Worm (Caenorhabditis elegans) whole organism, L4/young adult: ENCODE measurements around the gene B0035.15.
"Not testable (repeated sequence)": the region's sequence is repeated elsewhere in the genome, so short reads cannot be mapped to it uniquely, and the experiment has no call there.

ENCODE experiments used
- W03F9.2 ChIP-seq: fragments of 150-350 bp; optimal IDR thresholded peaks from 2 replicates; lab custom pipeline; 2014; ENCODE audit warnings: missing biosample characterization, missing genetic modification characterization
- dao-5 ChIP-seq: sonication (generic microtip); optimal IDR thresholded peaks from 2 replicates; lab custom pipeline; 2016; ENCODE audit warnings: missing genotype, missing genetic modification characterization, moderate library complexity, missing compliant biosample characterization
- him-1 ChIP-seq: sonication (generic microtip); optimal IDR thresholded peaks from 2 replicates; lab custom pipeline; 2016; ENCODE audit warnings: missing genotype, missing genetic modification reagents, missing genetic modification characterization, missing compliant biosample characterization

Gene B0035.15

DNA sequence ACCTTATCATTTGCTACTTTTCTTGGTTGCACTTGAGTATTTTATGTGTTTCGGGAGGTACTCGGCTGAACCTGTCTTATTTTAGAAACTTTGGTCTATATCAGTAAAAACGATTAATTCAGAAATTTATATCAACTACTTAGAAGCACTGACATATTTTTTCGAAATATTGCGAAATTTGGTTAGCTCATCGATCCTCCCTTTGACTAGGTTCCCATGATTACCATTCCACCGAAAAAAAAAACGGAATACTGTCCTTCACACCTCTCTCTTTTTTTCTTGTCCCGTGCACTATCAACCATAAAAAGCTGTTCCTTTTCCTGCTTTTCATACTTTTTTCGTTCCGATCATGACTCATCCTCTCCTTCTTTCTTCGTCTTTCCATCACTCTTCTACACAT, 12.8 kb downstream of the B0035.15 start:
- TF ChIP-seq dao-5 = no peak

DNA sequence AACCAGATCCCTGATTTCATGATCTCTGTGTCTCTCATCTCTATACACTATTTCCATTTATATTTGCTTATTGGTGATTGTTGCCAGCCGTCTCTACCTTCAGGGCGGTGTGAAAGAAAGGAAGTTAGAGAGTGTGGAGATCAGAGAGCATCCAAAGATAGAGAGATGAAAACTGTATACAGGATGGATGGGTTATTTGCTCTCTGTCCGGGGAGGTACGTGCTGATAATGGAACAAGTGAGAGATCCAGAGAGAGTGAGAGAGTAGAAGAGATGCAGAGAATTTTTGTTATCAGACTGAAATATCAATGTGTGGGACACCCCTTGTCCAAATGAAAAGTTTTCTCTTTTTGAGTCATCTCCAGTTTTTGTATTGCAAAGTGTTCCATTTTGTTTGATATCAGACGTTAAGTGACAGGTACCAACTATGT, 13.9 kb downstream of the B0035.15 start:
- no peak for TF ChIP-seq him-1 (tag; lab: Kevin White, UChicago)

DNA sequence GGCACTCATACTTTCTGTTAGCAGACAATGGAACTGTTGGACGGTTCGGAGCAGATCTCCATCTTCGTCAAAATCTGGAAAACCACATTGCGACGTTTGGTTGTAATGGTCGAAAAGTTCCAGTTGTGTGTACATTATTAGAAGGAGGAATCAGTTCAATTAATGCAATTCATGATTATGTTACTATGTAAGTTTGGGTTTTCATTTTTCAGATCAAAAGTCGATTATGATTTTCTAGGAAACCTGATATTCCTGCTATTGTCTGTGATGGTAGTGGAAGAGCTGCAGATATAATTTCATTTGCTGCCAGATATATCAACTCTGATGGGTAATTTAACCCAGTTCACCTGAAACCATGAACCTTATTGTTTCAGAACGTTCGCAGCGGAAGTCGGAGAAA, 22.0 kb downstream of the B0035.15 start:
- TF ChIP-seq him-1 (tag; lab: Kevin White, UChicago) = no peak
- no peak for TF ChIP-seq dao-5
- no peak for TF ChIP-seq W03F9.2

DNA sequence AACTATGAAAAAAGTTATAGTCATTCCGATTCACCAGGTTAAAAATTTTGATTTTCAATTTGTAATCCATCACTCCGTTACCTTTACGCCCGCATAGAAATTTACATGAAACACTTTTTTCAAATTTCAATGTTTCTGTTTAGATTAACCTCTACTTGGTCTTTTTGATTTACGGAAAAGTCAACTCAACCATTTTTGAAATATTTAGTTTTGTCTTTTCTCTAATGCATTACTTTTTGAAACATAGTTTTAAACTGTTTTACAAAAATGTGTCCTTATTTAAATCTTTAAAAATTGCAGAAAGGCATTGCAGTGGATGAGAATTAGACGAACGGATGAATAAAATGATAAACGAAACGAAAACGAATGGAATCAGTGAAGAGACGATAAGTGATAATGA, 24.9 kb downstream of the B0035.15 start, which contains the start of gene gtl-2:
gtl-2 (plus strand) TSS at position 301 of the 400 bp plus-strand sequence.
- no peak for TF ChIP-seq W03F9.2
- TF ChIP-seq him-1 (tag; lab: Kevin White, UChicago) = no peak
- no peak for TF ChIP-seq dao-5

DNA sequence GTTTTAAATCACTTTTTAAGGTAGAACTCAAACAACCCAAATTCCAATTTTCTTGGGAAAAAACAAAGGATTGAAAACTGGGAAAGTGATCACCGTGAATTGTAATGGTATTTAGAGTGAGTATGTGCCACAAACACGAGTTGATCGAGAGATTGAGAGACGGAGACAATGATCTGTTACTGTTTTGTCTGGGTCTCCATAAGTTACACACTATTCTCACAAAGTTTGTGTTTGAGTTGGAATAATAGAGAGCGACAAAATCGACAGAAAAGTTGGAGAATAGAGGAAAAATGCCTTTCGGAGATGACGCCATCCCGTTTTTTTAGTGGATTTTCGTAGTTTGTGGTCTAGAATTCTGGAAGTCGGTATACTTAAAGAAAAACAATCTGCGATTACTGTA, 26.8 kb downstream of the B0035.15 start, which contains the start of gene nhr-7:
nhr-7 (minus strand) TSS at position 101 of the 400 bp plus-strand sequence.
- TF ChIP-seq dao-5 (no peak), him-1 (tag; lab: Kevin White, UChicago) (no peak), W03F9.2 (no peak)

DNA sequence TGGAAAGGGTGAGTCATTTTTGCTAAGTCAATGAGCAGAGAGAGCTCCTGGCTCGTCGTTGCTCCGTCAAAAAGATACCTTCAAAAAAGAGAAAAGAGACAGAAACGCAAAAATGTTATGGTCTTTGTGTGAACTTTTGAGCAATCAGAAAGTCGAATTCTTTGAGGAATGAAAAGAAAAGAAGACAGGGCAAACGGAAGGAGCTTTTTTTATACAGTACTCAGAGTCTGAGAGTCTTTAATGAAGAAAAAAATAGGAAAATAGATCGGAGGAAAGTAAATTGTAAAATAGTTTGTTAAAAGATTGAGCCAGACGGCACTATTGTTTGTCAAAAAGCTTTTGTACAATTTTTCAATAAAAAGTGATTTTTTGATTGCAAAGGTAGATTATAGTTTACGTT, 28.6 kb downstream of the B0035.15 start:
- TF ChIP-seq him-1 (tag; lab: Kevin White, UChicago) (no peak), W03F9.2 (no peak), dao-5 (no peak)

DNA sequence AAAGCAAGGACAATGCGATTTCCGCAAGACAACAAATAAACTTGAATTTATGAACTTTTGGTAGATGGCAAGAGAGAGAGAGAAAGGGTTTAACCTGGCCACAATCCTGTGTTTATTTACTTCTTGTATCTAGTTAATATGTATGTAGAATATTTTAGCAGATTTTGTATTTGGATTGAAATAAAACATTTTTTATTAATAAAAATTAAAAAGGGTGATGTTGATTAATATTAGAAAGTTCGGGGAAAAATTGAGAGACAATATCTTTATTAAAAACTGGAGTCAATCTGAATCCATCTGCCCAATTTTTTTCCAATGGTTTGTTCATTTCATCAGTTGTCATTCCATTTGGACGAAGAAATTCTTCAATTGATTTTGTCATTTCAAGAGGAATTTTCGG, 32.0 kb downstream of the B0035.15 start, which contains the start of gene col-127:
col-127 (minus strand) TSS at position 101 of the 400 bp plus-strand sequence.
- TF ChIP-seq W03F9.2 (no peak), him-1 (tag; lab: Kevin White, UChicago) (no peak), dao-5 (no peak)

DNA sequence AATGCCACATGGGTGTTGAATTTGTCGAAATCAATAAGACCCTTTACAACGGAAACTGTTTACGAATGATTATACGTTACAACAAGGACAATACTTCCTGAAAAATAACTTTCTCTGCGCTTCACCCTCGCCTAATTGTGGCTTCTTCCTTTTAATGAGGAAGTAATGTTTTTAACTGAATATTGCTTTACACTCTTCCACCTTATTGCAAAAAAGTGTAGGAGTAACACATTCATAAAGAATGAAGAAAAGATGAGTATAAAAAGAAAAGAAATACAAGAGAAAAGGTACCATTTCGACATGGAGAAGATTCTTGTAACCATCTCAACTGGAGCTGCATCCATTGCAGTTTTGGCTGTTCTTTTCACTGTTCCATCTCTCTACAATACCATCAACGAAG, 35.0 kb downstream of the B0035.15 start, which contains the start of gene col-126:
col-126 (plus strand) TSS at position 301 of the 400 bp plus-strand sequence.
- not testable (repeated sequence) for TF ChIP-seq dao-5; W03F9.2; him-1 (tag; lab: Kevin White, UChicago)

DNA sequence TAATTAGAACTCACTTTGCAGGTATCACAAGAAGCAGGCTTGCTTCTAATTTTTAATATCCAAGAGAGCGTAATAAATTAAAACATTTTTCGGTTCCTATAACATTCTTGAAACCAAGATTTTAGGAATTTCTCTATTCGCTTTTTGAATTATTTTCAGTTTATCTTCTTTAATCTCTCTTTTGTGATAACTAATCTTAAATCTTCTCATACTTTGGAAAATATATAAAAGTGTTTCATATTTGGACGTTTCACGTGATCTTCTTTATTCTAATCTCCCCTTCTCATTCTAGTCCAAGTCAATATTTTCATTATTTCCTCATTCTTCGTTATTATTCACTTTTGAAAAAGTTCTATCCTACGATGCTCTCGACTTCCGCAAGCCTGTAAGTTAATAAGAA, 36.5 kb downstream of the B0035.15 start, which contains the start of gene F54D1.1:
F54D1.1 (plus strand) TSS at position 301 of the 400 bp plus-strand sequence.
- no peak for TF ChIP-seq dao-5
- no peak for TF ChIP-seq W03F9.2
- no peak for TF ChIP-seq him-1 (tag; lab: Kevin White, UChicago)

DNA sequence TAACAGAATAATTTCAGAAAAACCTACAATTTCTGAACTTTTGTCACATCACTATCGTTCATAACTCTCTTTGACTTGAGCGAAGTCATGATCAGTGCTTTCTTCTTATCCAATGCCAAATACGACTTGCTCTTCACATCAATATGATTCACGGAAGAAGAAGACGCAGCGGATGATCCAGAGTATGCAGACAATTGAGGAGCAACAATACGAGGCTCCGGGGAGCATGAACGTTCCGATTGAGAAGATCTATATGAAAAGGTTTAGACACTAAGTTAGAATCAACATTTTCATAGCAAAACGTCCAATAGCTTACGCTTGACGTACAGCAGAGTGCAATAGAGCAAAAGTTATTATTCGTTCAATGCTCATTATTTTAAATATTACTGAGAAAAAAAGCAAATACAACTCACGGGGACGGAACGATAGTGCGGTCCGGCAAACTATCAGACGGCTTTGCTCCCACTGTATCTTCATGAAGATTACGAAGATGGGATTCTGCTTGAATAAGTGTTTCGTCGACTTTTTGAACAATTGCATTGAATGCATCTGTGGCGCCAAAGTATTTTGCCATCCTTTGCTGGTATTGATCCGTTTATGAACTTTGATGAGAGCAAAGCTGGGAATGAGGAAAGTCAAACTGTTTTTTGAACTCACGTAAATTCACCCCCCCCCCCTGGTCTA, 37.4 kb downstream of the B0035.15 start, which contains the start of gene C05C12.5:
C05C12.5 (minus strand) TSS at position 642 of the 684 bp plus-strand sequence.
- TF ChIP-seq him-1 (tag; lab: Kevin White, UChicago) = no peak
- TF ChIP-seq W03F9.2 = no peak
- TF ChIP-seq dao-5 = no peak

DNA sequence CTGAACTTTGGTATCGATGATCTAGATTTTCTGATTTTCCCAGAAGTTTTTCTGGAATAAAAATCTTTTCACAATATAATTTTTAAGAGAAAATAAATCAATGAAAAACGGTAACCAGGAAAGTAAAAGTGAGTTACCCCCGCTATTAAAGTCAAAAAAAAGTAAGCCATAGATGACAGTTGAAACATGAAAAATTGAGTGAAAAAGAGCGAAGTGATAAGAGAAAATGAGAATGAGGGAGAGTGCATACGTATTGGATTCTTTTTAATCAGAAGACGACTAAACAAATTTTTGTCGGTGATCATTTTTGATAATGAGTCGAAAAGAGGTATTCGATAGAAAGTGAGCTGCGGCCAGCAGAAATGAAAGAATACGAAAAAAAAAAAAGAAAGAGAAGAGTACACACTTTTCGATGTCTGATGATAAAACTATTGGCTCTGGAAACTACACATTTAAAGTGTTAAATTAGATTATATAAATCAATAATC, 38.5 kb downstream of the B0035.15 start, which contains the start of gene gtl-1:
gtl-1 (minus strand) TSS at position 51 of the 488 bp plus-strand sequence.
- TF ChIP-seq dao-5 (no peak), W03F9.2 (no peak), him-1 (tag; lab: Kevin White, UChicago) (no peak)

DNA sequence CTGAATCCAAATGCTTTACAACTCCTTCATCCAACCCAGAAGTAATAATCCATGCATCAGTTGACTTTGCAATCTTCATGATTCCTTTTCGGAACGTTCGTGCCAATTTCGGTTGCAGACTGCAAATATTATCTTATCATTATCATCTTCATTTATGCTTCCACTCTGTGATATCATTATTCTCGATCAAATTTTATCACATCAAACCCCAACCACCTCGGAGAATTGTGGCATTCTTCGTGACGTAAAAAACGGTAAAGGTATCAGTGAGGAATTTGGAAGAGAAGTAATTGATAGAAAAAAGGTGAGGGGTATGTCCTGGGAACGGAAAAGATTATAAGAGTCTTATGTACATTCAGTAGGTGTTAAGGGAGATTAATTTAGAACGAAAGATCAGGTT, 40.6 kb downstream of the B0035.15 start:
- TF ChIP-seq W03F9.2 (no peak), dao-5 (no peak), him-1 (tag; lab: Kevin White, UChicago) (no peak)

DNA sequence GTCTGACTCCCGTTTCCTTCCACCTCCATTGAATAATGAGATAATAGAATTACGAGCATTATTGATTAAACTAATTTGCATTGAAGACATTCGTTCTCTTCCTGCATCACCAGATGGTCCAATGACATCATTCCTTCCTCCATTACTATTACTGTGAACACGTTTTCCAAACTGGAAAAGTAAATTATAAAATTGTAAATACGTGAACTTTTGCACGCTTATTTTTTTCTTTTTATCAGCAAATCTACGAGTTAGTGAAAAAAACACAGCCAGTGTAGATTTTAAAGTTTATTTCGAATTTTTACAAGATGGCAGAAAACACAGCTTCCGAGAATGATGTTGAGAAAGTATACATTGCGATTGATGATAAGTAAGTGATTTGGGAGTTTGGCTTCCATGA, 44.4 kb downstream of the B0035.15 start, which contains the start of gene C05C12.1:
C05C12.1 (plus strand) TSS at position 301 of the 400 bp plus-strand sequence.
- not testable (repeated sequence) for TF ChIP-seq dao-5; W03F9.2; him-1 (tag; lab: Kevin White, UChicago)

DNA sequence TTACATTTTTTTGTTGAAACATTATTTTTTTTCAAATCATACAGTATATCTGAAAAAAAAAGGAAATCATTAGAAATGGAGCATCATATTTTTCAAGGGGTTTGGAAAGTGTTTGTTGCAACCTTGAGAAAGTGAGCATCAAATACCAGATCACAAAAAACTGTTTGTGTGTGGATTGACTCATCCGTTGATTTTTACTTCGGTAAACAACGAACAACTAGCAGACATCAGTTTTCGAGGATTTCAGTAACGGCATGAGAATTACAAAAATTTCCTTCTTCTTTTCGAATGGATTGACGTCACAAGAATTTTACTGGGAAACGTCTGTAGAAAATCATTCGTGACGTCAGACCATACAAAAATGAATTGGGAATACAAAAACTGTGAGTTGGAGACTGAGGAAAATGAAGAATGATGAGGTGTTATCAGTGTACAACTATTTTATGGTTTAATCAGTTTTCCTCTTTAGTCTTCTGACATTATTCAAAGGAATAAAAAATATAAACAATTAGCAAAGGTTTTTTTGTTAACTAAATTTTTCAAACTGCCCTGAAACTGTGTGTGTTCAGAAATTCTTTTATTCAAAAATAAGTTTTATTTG, 49.9 kb downstream of the B0035.15 start, which contains the start of gene C05C12.4:
C05C12.4 (minus strand) TSS at position 51 of the 601 bp plus-strand sequence.
- TF ChIP-seq dao-5 (no peak), him-1 (tag; lab: Kevin White, UChicago) (no peak), W03F9.2 (no peak)

DNA sequence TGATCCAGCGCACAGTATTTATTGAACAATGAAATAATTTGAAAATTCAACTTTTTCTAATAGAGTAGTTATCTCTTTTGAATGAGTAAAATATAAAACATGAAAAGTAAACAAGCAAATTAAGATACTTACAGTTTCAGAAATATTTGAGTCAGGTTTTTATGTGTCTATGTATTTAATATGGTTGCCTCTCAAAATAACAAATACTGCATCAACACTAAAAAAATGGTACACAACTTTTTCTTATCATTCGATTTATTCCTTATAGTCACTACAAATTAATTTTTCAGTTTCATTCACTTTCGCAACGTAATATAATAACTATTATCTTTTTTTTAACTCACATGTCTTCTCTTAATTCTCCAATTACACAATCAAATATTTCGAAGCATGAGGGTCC, 50.6 kb downstream of the B0035.15 start:
- TF ChIP-seq dao-5 (no peak), W03F9.2 (no peak), him-1 (tag; lab: Kevin White, UChicago) (no peak)
